Worm (Caenorhabditis elegans): Measurements from ENCODE around the gene enu-3.1.

The enu-3.1 gene

ce11 chrIII:10461164-10461546 lies 25.1 kb downstream of the enu-3.1 start, which contains the start of gene atx-2 (continued):
- peak; percentile 98 for TF ChIP-seq lin-1 (GFP tag; IDR thresholded peaks at IDR 0.05)
- TF ChIP-seq daf-12 (tag; optimal IDR thresholded peaks at IDR 0.05), result no peak
- TF ChIP-seq F37D6.2 (tag; optimal IDR thresholded peaks at IDR 0.05), result peak; percentile 66
- TF ChIP-seq hif-1 (tag; optimal IDR thresholded peaks at IDR 0.05), result peak in 1 of 2 experiments; percentile 79
- peak; percentile 56 for TF ChIP-seq nhr-11 (tag; optimal IDR thresholded peaks at IDR 0.05)
- TF ChIP-seq cey-2 (tag; optimal IDR thresholded peaks at IDR 0.05; ENCODE audit: borderline replicate concordance, insufficient read depth), result no peak
- TF ChIP-seq F49E8.2 (tag; optimal IDR thresholded peaks at IDR 0.05; ENCODE audit: borderline replicate concordance), result peak; percentile 68
- peak; percentile 86 for TF ChIP-seq rbr-2 (tag; optimal IDR thresholded peaks at IDR 0.05)
- TF ChIP-seq egl-27 (tag; optimal IDR thresholded peaks at IDR 0.05), result no peak
- peak; percentile 54 for TF ChIP-seq gei-8 (GFP tag; optimal IDR thresholded peaks at IDR 0.05)
- peak; percentile 62 for TF ChIP-seq nhr-111 (GFP tag; optimal IDR thresholded peaks at IDR 0.05)
- TF ChIP-seq nhr-237 (tag; optimal IDR thresholded peaks at IDR 0.05), result no peak
- no peak for TF ChIP-seq nhr-25 (tag; optimal IDR thresholded peaks at IDR 0.05; ENCODE audit: borderline replicate concordance, insufficient read depth)
- TF ChIP-seq tag-97 (GFP tag; IDR thresholded peaks at IDR 0.05), result 0 out of 2 replicates have a peak, but pooled peaks have one; percentile 63
- no peak for TF ChIP-seq unc-62 (GFP tag; optimal IDR thresholded peaks at IDR 0.05 in 1 of 2)
- no peak for TF ChIP-seq unc-62 (tag; optimal IDR thresholded peaks at IDR 0.05)
- TF ChIP-seq mxl-3 (GFP tag; optimal IDR thresholded peaks at IDR 0.05), result peak; percentile 97
- TF ChIP-seq lin-39 (tag; optimal IDR thresholded peaks at IDR 0.05), result no peak
- TF ChIP-seq snpc-4 (tag; optimal IDR thresholded peaks at IDR 0.05), result no peak
- peak; percentile 84 for TF ChIP-seq lin-29 (GFP tag; IDR thresholded peaks at IDR 0.05)
- TF ChIP-seq ceh-62 (tag; optimal IDR thresholded peaks at IDR 0.05), result no peak
- peak; percentile 75 for TF ChIP-seq Y5F2A.4 (GFP tag; optimal IDR thresholded peaks at IDR 0.05)
- TF ChIP-seq nhr-48 (tag; optimal IDR thresholded peaks at IDR 0.05), result peak; percentile 71
- peak; percentile 78 for TF ChIP-seq lim-7 (GFP tag; IDR thresholded peaks at IDR 0.05)
- peak; percentile 65 for TF ChIP-seq F10B5.3 (tag; optimal IDR thresholded peaks at IDR 0.05)
- peak; percentile 26 for TF ChIP-seq nhr-10 (tag; optimal IDR thresholded peaks at IDR 0.05)
- peak; percentile 71 for TF ChIP-seq dpl-1 (GFP tag; optimal IDR thresholded peaks at IDR 0.05)
- peak; percentile 67 for TF ChIP-seq sdz-12 (GFP tag; optimal IDR thresholded peaks at IDR 0.05)
- peak; percentile 97 for TF ChIP-seq arid-1 (GFP tag; conservative IDR thresholded peaks at IDR 0.05)
- no peak for TF ChIP-seq zfp-2 (tag; optimal IDR thresholded peaks at IDR 0.05)
- TF ChIP-seq nhr-77 (tag; optimal IDR thresholded peaks at IDR 0.05), result no peak
- peak; percentile 91 for TF ChIP-seq T26A8.4 (GFP tag; IDR thresholded peaks at IDR 0.05)
- no peak for TF ChIP-seq ama-1 (optimal IDR thresholded peaks at IDR 0.05)
- TF ChIP-seq saeg-2 (GFP tag; IDR thresholded peaks at IDR 0.05), result 0 out of 2 replicates have a peak, but pooled peaks have one; percentile 61
- no peak for TF ChIP-seq T20F7.1 (GFP tag; optimal IDR thresholded peaks at IDR 0.05)
- TF ChIP-seq nhr-6 (tag; optimal IDR thresholded peaks at IDR 0.05), result no peak
- peak; percentile 80 for TF ChIP-seq zfp-3 (GFP tag; conservative IDR thresholded peaks at IDR 0.05)
- peak; percentile 87 for TF ChIP-seq dmd-6 (GFP tag; IDR thresholded peaks at IDR 0.05)
- peak; percentile 93 for TF ChIP-seq tra-1 (GFP tag; IDR thresholded peaks at IDR 0.05)
- TF ChIP-seq nhr-42 (GFP tag; IDR thresholded peaks at IDR 0.05), result peak; percentile 88
- TF ChIP-seq daf-16 (GFP tag; optimal IDR thresholded peaks at IDR 0.05), result peak; percentile 13 to 78
- TF ChIP-seq daf-16 (tag; optimal IDR thresholded peaks at IDR 0.05), result peak; percentile 35
- TF ChIP-seq mes-2 (tag; optimal IDR thresholded peaks at IDR 0.05; ENCODE audit: poor library complexity, severe bottlenecking), result peak; percentile 97
- peak; percentile 45 for TF ChIP-seq ceh-28 (tag; optimal IDR thresholded peaks at IDR 0.05)
- 0 out of 2 replicates have a peak, but pooled peaks have one; percentile 38 for TF ChIP-seq zip-11 (GFP tag; IDR thresholded peaks at IDR 0.05)
- no peak for TF ChIP-seq nhr-76 (tag; optimal IDR thresholded peaks at IDR 0.05)
- TF ChIP-seq php-3 (GFP tag; IDR thresholded peaks at IDR 0.05), result peak; percentile 91
- peak; percentile 86 for TF ChIP-seq mdt-29 (GFP tag; IDR thresholded peaks at IDR 0.05)
- TF ChIP-seq mep-1 (tag; optimal IDR thresholded peaks at IDR 0.05), result peak; percentile 89
- peak; percentile 97 for TF ChIP-seq vab-7 (GFP tag; IDR thresholded peaks at IDR 0.05)
- no peak for TF ChIP-seq ztf-11 (tag; optimal IDR thresholded peaks at IDR 0.05)
- TF ChIP-seq unc-130 (GFP tag; optimal IDR thresholded peaks at IDR 0.05), result peak; percentile 92

All from whole organism, L4 larva.